Worm (Caenorhabditis elegans): ENCODE measurements around the gene W01H2.2.

The W01H2.2 gene

ce11 chrX:4190537-4191144, 27.6 kb downstream of the W01H2.2 start, which contains the start of gene vha-12 (continued):
- no peak for TF ChIP-seq Y5F2A.4 (GFP tag; optimal IDR thresholded peaks at IDR 0.05)
- TF ChIP-seq lin-39 (tag; optimal IDR thresholded peaks at IDR 0.05): peak; percentile 16
- TF ChIP-seq Y105C5A.15 (GFP tag; IDR thresholded peaks at IDR 0.05): no peak
- peak; percentile 67 for TF ChIP-seq nhr-25 (tag; optimal IDR thresholded peaks at IDR 0.05; ENCODE audit: borderline replicate concordance, insufficient read depth)
- TF ChIP-seq nhr-48 (tag; optimal IDR thresholded peaks at IDR 0.05): peak; percentile 80
- peak; percentile 65 for TF ChIP-seq ctbp-1 (GFP tag; IDR thresholded peaks at IDR 0.05)
- TF ChIP-seq T20F7.1 (GFP tag; optimal IDR thresholded peaks at IDR 0.05): peak; percentile 78
- peak; percentile 61 for TF ChIP-seq F37D6.2 (tag; optimal IDR thresholded peaks at IDR 0.05)
- TF ChIP-seq egl-27 (tag; optimal IDR thresholded peaks at IDR 0.05): no peak
- no peak for TF ChIP-seq ceh-44 (GFP tag; IDR thresholded peaks at IDR 0.05)
- TF ChIP-seq dmd-9 (GFP tag; IDR thresholded peaks at IDR 0.05): peak; percentile 55; the same call in 1 of the 2 replicates
- TF ChIP-seq lin-15B (tag; optimal IDR thresholded peaks at IDR 0.05): no peak
- no peak for TF ChIP-seq F10B5.3 (tag; optimal IDR thresholded peaks at IDR 0.05)
- 0 out of 2 replicates have a peak, but pooled peaks have one; percentile 43 for TF ChIP-seq dmd-8 (GFP tag; IDR thresholded peaks at IDR 0.05)
- peak; percentile 70 for TF ChIP-seq spr-1 (tag; optimal IDR thresholded peaks at IDR 0.05)
- peak; percentile 85 for TF ChIP-seq nhr-6 (tag; optimal IDR thresholded peaks at IDR 0.05)
- TF ChIP-seq zip-11 (GFP tag; IDR thresholded peaks at IDR 0.05): no peak
- TF ChIP-seq rbr-2 (tag; optimal IDR thresholded peaks at IDR 0.05): peak; percentile 89
- TF ChIP-seq nhr-77 (tag; optimal IDR thresholded peaks at IDR 0.05): peak; percentile 93
- TF ChIP-seq mdl-1 (tag; optimal IDR thresholded peaks at IDR 0.05): peak; percentile 58 to 89
- TF ChIP-seq snpc-1.2 (GFP tag; IDR thresholded peaks at IDR 0.05): no peak
- TF ChIP-seq nhr-237 (tag; optimal IDR thresholded peaks at IDR 0.05): no peak
- TF ChIP-seq lin-29 (GFP tag; IDR thresholded peaks at IDR 0.05): 0 out of 2 replicates have a peak, but pooled peaks have one; percentile 10
- TF ChIP-seq nhr-111 (GFP tag; optimal IDR thresholded peaks at IDR 0.05): no peak
- TF ChIP-seq pqm-1 (tag; optimal IDR thresholded peaks at IDR 0.05): peak; percentile 65
- TF ChIP-seq tag-97 (GFP tag; IDR thresholded peaks at IDR 0.05): no peak
- no peak for TF ChIP-seq nhr-102 (tag; optimal IDR thresholded peaks at IDR 0.05)
- no peak for TF ChIP-seq unc-39 (tag; optimal IDR thresholded peaks at IDR 0.05)
- TF ChIP-seq sdz-12 (GFP tag; optimal IDR thresholded peaks at IDR 0.05): no peak
- TF ChIP-seq dpl-1 (GFP tag; optimal IDR thresholded peaks at IDR 0.05): peak; percentile 72
- TF ChIP-seq vab-7 (GFP tag; IDR thresholded peaks at IDR 0.05): peak; percentile 20; the same call in 1 of the 2 replicates
- TF ChIP-seq nhr-28 (tag; optimal IDR thresholded peaks at IDR 0.05): peak; percentile 94
- TF ChIP-seq hmg-1.1 (GFP tag; IDR thresholded peaks at IDR 0.05): peak; percentile 95
- peak in 1 of 2 experiments; percentile 8 for TF ChIP-seq ZK546.5 (tag; optimal IDR thresholded peaks at IDR 0.05)
- TF ChIP-seq mxl-3 (GFP tag; optimal IDR thresholded peaks at IDR 0.05): peak; percentile 86
- TF ChIP-seq aly-2 (tag; optimal IDR thresholded peaks at IDR 0.05): no peak
- TF ChIP-seq madf-9 (GFP tag; conservative IDR thresholded peaks at IDR 0.05): 0 out of 2 replicates have a peak, but pooled peaks have one; percentile 36
- TF ChIP-seq nhr-41 (GFP tag; IDR thresholded peaks at IDR 0.05): 0 out of 2 replicates have a peak, but pooled peaks have one; percentile 51
- TF ChIP-seq ceh-32 (tag; optimal IDR thresholded peaks at IDR 0.05; ENCODE audit: poor library complexity): no peak
- no peak for TF ChIP-seq ceh-62 (tag; optimal IDR thresholded peaks at IDR 0.05)
- no peak for TF ChIP-seq mdt-29 (GFP tag; IDR thresholded peaks at IDR 0.05)
- no peak for TF ChIP-seq madf-5 (GFP tag; IDR thresholded peaks at IDR 0.05)
- no peak for TF ChIP-seq F44E2.7 (GFP tag; IDR thresholded peaks at IDR 0.05)
- TF ChIP-seq Y48G9A.11 (GFP tag; IDR thresholded peaks at IDR 0.05): no peak
- no peak for TF ChIP-seq F26F4.8 (GFP tag; conservative IDR thresholded peaks at IDR 0.05)
- no peak for TF ChIP-seq ZK337.2 (GFP tag; IDR thresholded peaks at IDR 0.05)
- no peak for TF ChIP-seq nhr-76 (tag; optimal IDR thresholded peaks at IDR 0.05)
- no peak for TF ChIP-seq D1046.2 (GFP tag; IDR thresholded peaks at IDR 0.05)
- TF ChIP-seq lim-7 (GFP tag; IDR thresholded peaks at IDR 0.05): 0 out of 2 replicates have a peak, but pooled peaks have one; percentile 18
- peak; percentile 43 for TF ChIP-seq fkh-10 (GFP tag; optimal IDR thresholded peaks at IDR 0.05)
- no peak for TF ChIP-seq skn-1 (tag; optimal IDR thresholded peaks at IDR 0.05)
